Fruit fly (Drosophila melanogaster): ENCODE data around the gene vilya.
A peak's percentile ranks its signal among the peaks of the same experiment; 100 is the strongest.

The vilya gene

DNA sequence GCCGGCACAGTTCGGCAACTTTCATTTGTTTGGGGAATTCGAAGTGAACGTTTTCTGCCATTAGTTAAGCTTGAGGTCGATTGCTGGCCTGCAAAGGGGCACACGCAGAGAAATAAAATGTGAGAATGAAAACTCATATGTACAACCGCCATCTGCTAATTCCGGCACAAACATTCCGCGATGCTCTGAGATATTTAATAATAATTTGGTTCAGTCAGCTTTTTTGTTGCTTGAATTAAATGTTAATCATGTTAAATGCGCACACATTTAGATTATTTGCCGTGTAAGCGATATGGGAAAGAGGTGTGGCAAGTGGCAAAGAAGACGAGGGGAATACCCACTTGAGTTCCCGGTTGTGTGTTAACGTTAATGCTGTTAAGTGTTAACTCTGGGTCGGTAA, 30.9 kb downstream of the vilya start (continued):
- TF ChIP-seq stwl (tag; optimal IDR thresholded peaks at IDR 0.05) = no peak
- TF ChIP-seq CG4404 (GFP tag; IDR thresholded peaks at IDR 0.05) = peak; percentile 8; the same call in 1 of the 2 replicates
- peak; percentile 40 for TF ChIP-seq Rfx (GFP tag; IDR thresholded peaks at IDR 0.05)
- TF ChIP-seq chm (GFP tag; IDR thresholded peaks at IDR 0.05) = no peak
- no peak for TF ChIP-seq hkb (optimal IDR thresholded peaks at IDR 0.05)
- TF ChIP-seq hkb (GFP tag; IDR thresholded peaks at IDR 0.05) = no peak
- peak; percentile 44; the same call in 1 of the 3 replicates for TF ChIP-seq Dbx (GFP tag; IDR thresholded peaks at IDR 0.05)
- TF ChIP-seq wek (GFP tag; optimal IDR thresholded peaks at IDR 0.05) = no peak
- TF ChIP-seq ERR (GFP tag; optimal IDR thresholded peaks at IDR 0.05) = no peak
- TF ChIP-seq CG15696 (tag; optimal IDR thresholded peaks at IDR 0.05) = no peak
- TF ChIP-seq pnt (GFP tag; optimal IDR thresholded peaks at IDR 0.05) = no peak
- peak; percentile 1 for TF ChIP-seq CG17802 (tag; optimal IDR thresholded peaks at IDR 0.05)
- TF ChIP-seq CG9817 (tag; optimal IDR thresholded peaks at IDR 0.05) = no peak
- peak in 1 of 2 experiments; percentile 14 for TF ChIP-seq Hr51 (GFP tag; optimal IDR thresholded peaks at IDR 0.05)
- TF ChIP-seq CG13424 (tag; optimal IDR thresholded peaks at IDR 0.05) = peak; percentile 10
- peak; percentile 29; the same call in 1 of the 2 replicates for TF ChIP-seq Ada2b (GFP tag; IDR thresholded peaks at IDR 0.05)
- TF ChIP-seq CG32772 (GFP tag; IDR thresholded peaks at IDR 0.05) = peak; percentile 49
- no peak for TF ChIP-seq CG4820 (GFP tag; optimal IDR thresholded peaks at IDR 0.05)
- peak in 1 of 2 experiments; percentile 5 for TF ChIP-seq chif (GFP tag; optimal IDR thresholded peaks at IDR 0.05)
- TF ChIP-seq CG8359 (GFP tag; optimal IDR thresholded peaks at IDR 0.05; ENCODE audit: borderline replicate concordance) = no peak
- no peak for TF ChIP-seq fd64A (GFP tag; optimal IDR thresholded peaks at IDR 0.05)
- TF ChIP-seq BEAF-32 (GFP tag; optimal IDR thresholded peaks at IDR 0.05) = no peak
- no peak for TF ChIP-seq Sry-δ (GFP tag; optimal IDR thresholded peaks at IDR 0.05)
- no peak for TF ChIP-seq CG2129 (GFP tag; IDR thresholded peaks at IDR 0.05; ENCODE audit: partially characterized antibody)
- peak; percentile 17; the same call in 1 of the 2 replicates for TF ChIP-seq seq (GFP tag; IDR thresholded peaks at IDR 0.05)
- TF ChIP-seq gem (tag; optimal IDR thresholded peaks at IDR 0.05) = peak; percentile 38
- TF ChIP-seq CG17328 (GFP tag; IDR thresholded peaks at IDR 0.05) = peak; percentile 22; the same call in 1 of the 2 replicates
- no peak for TF ChIP-seq prd (optimal IDR thresholded peaks at IDR 0.05)
- TF ChIP-seq prd (GFP tag; IDR thresholded peaks at IDR 0.05) = 0 out of 3 replicates have a peak, but pooled peaks have one; percentile 29
- TF ChIP-seq onecut (GFP tag; IDR thresholded peaks at IDR 0.05) = no peak
- TF ChIP-seq HLHmδ (GFP tag; optimal IDR thresholded peaks at IDR 0.05) = no peak
- TF ChIP-seq schlank (tag; optimal IDR thresholded peaks at IDR 0.05) = no peak
- 0 out of 3 replicates have a peak, but pooled peaks have one; percentile 41 for TF ChIP-seq ci (GFP tag; IDR thresholded peaks at IDR 0.05)
- TF ChIP-seq CG14667 (GFP tag; IDR thresholded peaks at IDR 0.05) = 0 out of 2 replicates have a peak, but pooled peaks have one; percentile 22
- TF ChIP-seq Mes4 (GFP tag; optimal IDR thresholded peaks at IDR 0.05) = no peak
- no peak for TF ChIP-seq CG3838 (GFP tag; optimal IDR thresholded peaks at IDR 0.05)
- no peak for TF ChIP-seq HmgZ (tag; optimal IDR thresholded peaks at IDR 0.05)
- no peak for TF ChIP-seq gfzf (GFP tag; optimal IDR thresholded peaks at IDR 0.05)
- no peak for TF ChIP-seq CG16813 (GFP tag; IDR thresholded peaks at IDR 0.05; ENCODE audit: partially characterized antibody)
- peak; percentile 1 for TF ChIP-seq CG7786 (GFP tag; optimal IDR thresholded peaks at IDR 0.05)
- no peak for TF ChIP-seq Ravus (GFP tag; IDR thresholded peaks at IDR 0.05)
- no peak for TF ChIP-seq disco-r (GFP tag; optimal IDR thresholded peaks at IDR 0.05)
- TF ChIP-seq cas (GFP tag; IDR thresholded peaks at IDR 0.05) = no peak
- peak; percentile 58 for TF ChIP-seq CG11504 (tag; optimal IDR thresholded peaks at IDR 0.05)
- no peak for TF ChIP-seq CHES-1-like (GFP tag; optimal IDR thresholded peaks at IDR 0.05)
- peak; percentile 35 for TF ChIP-seq lab (GFP tag; optimal IDR thresholded peaks at IDR 0.05)
- no peak for TF ChIP-seq CG4730 (GFP tag; IDR thresholded peaks at IDR 0.05)
- no peak for TF ChIP-seq mld (GFP tag; IDR thresholded peaks at IDR 0.05; ENCODE audit: partially characterized antibody)
- peak; percentile 29 for TF ChIP-seq phol (tag; optimal IDR thresholded peaks at IDR 0.05)
- TF ChIP-seq CG17829 (tag; optimal IDR thresholded peaks at IDR 0.05) = peak; percentile 11
- TF ChIP-seq PHDP (tag; optimal IDR thresholded peaks at IDR 0.05) = peak; percentile 5
